Fruit fly (Drosophila melanogaster): ENCODE data around the gene CG3323.

Gene CG3323

DNA sequence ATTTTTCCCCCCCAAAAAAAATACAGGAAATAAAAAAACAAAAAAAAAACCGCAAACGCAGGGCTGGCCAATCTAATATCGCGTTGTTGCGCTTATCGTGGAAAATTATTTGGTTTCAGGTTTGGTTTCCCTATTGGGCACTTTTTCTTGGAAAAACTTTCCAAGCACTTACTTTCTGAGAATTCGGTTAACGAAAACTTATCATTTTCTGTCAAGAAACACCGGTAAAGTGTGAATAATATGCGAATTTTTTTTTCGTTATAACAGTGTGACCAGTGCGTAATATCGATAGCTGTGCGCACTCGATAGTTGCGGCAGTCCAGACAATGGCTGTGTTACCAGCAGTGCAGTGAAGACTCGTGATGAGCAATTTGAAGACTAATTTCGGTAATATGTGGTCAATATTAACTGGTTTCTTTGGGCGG lies 17.0 kb upstream of the CG3323 start, which contains the start of gene Rnp4F (continued):
- peak; percentile 43 for TF ChIP-seq NC2β (GFP tag; optimal IDR thresholded peaks at IDR 0.05)
- TF ChIP-seq HLH3B (GFP tag; IDR thresholded peaks at IDR 0.05) = peak; percentile 62
- TF ChIP-seq emc (GFP tag; optimal IDR thresholded peaks at IDR 0.05) = peak; percentile 67
- no peak for TF ChIP-seq fd96Cb (tag; optimal IDR thresholded peaks at IDR 0.05)
- peak; percentile 41 for TF ChIP-seq vfl (GFP tag; optimal IDR thresholded peaks at IDR 0.05)
- TF ChIP-seq Side (GFP tag; optimal IDR thresholded peaks at IDR 0.05) = peak; percentile 66
- peak; percentile 15 for TF ChIP-seq CG8924 (tag; optimal IDR thresholded peaks at IDR 0.05)
- peak; percentile 36; the same call in 1 of the 3 replicates for TF ChIP-seq so (GFP tag; IDR thresholded peaks at IDR 0.05)
- peak; percentile 78 for TF ChIP-seq Dref (GFP tag; IDR thresholded peaks at IDR 0.05)
- peak; percentile 21 for TF ChIP-seq Nf-YC (tag; optimal IDR thresholded peaks at IDR 0.05)
- no peak for TF ChIP-seq CG8359 (GFP tag; optimal IDR thresholded peaks at IDR 0.05; ENCODE audit: borderline replicate concordance)
- peak; percentile 21; the same call in 1 of the 2 replicates for TF ChIP-seq Taf1 (GFP tag; IDR thresholded peaks at IDR 0.05)
- peak; percentile 86 for TF ChIP-seq CG16813 (GFP tag; IDR thresholded peaks at IDR 0.05; ENCODE audit: partially characterized antibody)
- 0 out of 2 replicates have a peak, but pooled peaks have one; percentile 6 for TF ChIP-seq stc (GFP tag; IDR thresholded peaks at IDR 0.05)
- TF ChIP-seq CG12104 (GFP tag; optimal IDR thresholded peaks at IDR 0.05) = peak; percentile 49
- TF ChIP-seq NC2α (GFP tag; optimal IDR thresholded peaks at IDR 0.05) = no peak
- peak; percentile 74 for TF ChIP-seq CG9817 (tag; optimal IDR thresholded peaks at IDR 0.05)
- TF ChIP-seq CG4707 (GFP tag; optimal IDR thresholded peaks at IDR 0.05) = no peak
- TF ChIP-seq crc (GFP tag; optimal IDR thresholded peaks at IDR 0.05) = no peak
- no peak for TF ChIP-seq chm (GFP tag; IDR thresholded peaks at IDR 0.05)
- TF ChIP-seq Eip74EF (GFP tag; optimal IDR thresholded peaks at IDR 0.05) = no peak
- peak; percentile 71 for TF ChIP-seq ranshi (GFP tag; IDR thresholded peaks at IDR 0.05)
- TF ChIP-seq CG33213 (GFP tag; optimal IDR thresholded peaks at IDR 0.05) = peak; percentile 87
- TF ChIP-seq gt (GFP tag; IDR thresholded peaks at IDR 0.05) = 0 out of 2 replicates have a peak, but pooled peaks have one; percentile 37
- peak; percentile 95 for TF ChIP-seq CG7357 (GFP tag; IDR thresholded peaks at IDR 0.05)
- TF ChIP-seq CkIIα-i1 (GFP tag; IDR thresholded peaks at IDR 0.05) = no peak
- TF ChIP-seq scrt (GFP tag; optimal IDR thresholded peaks at IDR 0.05) = no peak
- peak; percentile 75 for TF ChIP-seq vvl (GFP tag; IDR thresholded peaks at IDR 0.05)
- peak; percentile 45; the same call in 2 of the 3 replicates for TF ChIP-seq ase (GFP tag; IDR thresholded peaks at IDR 0.05)
- peak; percentile 58 for TF ChIP-seq CG8089 (GFP tag; optimal IDR thresholded peaks at IDR 0.05)
- TF ChIP-seq Bdp1 (GFP tag; optimal IDR thresholded peaks at IDR 0.05) = peak; percentile 37
- peak; percentile 71 for TF ChIP-seq nmo (GFP tag; optimal IDR thresholded peaks at IDR 0.05)
- peak; percentile 84 for TF ChIP-seq CG34422 (GFP tag; IDR thresholded peaks at IDR 0.05)
- no peak for TF ChIP-seq sens-2 (GFP tag; IDR thresholded peaks at IDR 0.05)
- TF ChIP-seq CG11085 (GFP tag; IDR thresholded peaks at IDR 0.05) = peak; percentile 64
- TF ChIP-seq CG2129 (GFP tag; IDR thresholded peaks at IDR 0.05; ENCODE audit: partially characterized antibody) = peak; percentile 47; the same call in 1 of the 2 replicates
- TF ChIP-seq CG2712 (tag; optimal IDR thresholded peaks at IDR 0.05) = peak; percentile 34
- TF ChIP-seq Dfd (GFP tag; optimal IDR thresholded peaks at IDR 0.05) = peak in 1 of 2 experiments; percentile 15
- TF ChIP-seq CG33557 (GFP tag; optimal IDR thresholded peaks at IDR 0.05) = no peak
- TF ChIP-seq en (GFP tag; optimal IDR thresholded peaks at IDR 0.05) = no peak
- TF ChIP-seq Fer1 (GFP tag; optimal IDR thresholded peaks at IDR 0.05) = peak; percentile 65
- TF ChIP-seq D19A (tag; optimal IDR thresholded peaks at IDR 0.05) = no peak
- TF ChIP-seq bbx (GFP tag; IDR thresholded peaks at IDR 0.05; ENCODE audit: partially characterized antibody) = peak; percentile 80
- TF ChIP-seq cg (GFP tag; optimal IDR thresholded peaks at IDR 0.05) = no peak
- no peak for TF ChIP-seq D19B (GFP tag; optimal IDR thresholded peaks at IDR 0.05)
- peak; percentile 86 for TF ChIP-seq CG17186 (GFP tag; optimal IDR thresholded peaks at IDR 0.05)
- TF ChIP-seq CG2202 (tag; optimal IDR thresholded peaks at IDR 0.05) = no peak
- TF ChIP-seq nerfin-2 (GFP tag; IDR thresholded peaks at IDR 0.05; ENCODE audit: partially characterized antibody) = peak; percentile 58; the same call in 1 of the 2 replicates
- TF ChIP-seq tll (GFP tag; optimal IDR thresholded peaks at IDR 0.05) = no peak
- TF ChIP-seq grn (GFP tag; optimal IDR thresholded peaks at IDR 0.05) = no peak
